Fruit fly (Drosophila melanogaster) whole organism, prepupa: ENCODE data around the gene Tim8.

Experiments
- CG31627 ChIP-seq: fragments of 200-800 bp; sonication (Bioruptor generic); optimal IDR thresholded peaks from 3 replicates; lab custom pipeline; 2016; ENCODE audit warnings: missing biosample characterization, missing genetic modification characterization
- CG4318 ChIP-seq: fragments of 200-800 bp; sonication (Bioruptor generic); optimal IDR thresholded peaks from 3 replicates; lab custom pipeline; 2017; ENCODE audit warnings: missing biosample characterization, mild to moderate bottlenecking, missing genetic modification characterization
- CG6792 ChIP-seq: fragments of 200-800 bp; sonication (Bioruptor generic); optimal IDR thresholded peaks from 3 replicates; lab custom pipeline; 2016; ENCODE audit warnings: missing biosample characterization, missing genetic modification characterization
- CG6854 ChIP-seq: fragments of 200-800 bp; sonication (Bioruptor generic); optimal IDR thresholded peaks from 2 replicates; lab custom pipeline; 2017; ENCODE audit warnings: missing biosample characterization, mild to moderate bottlenecking, missing genetic modification characterization
- Hr38 ChIP-seq: sonication (Bioruptor generic); optimal IDR thresholded peaks from 2 replicates; lab custom pipeline; 2016; ENCODE audit warnings: missing biosample characterization, missing genetic modification characterization
- OdsH ChIP-seq: fragments of 200-800 bp; sonication (Bioruptor generic); optimal IDR thresholded peaks from 3 replicates; lab custom pipeline; 2016; ENCODE audit warnings: missing biosample characterization, missing genetic modification characterization
- Smox ChIP-seq: fragments of 200-800 bp; sonication (Bioruptor generic); optimal IDR thresholded peaks from 3 replicates; lab custom pipeline; 2016; ENCODE audit warnings: missing biosample characterization, missing genetic modification characterization
- eg ChIP-seq: fragments of 200-800 bp; sonication (Bioruptor generic); IDR thresholded peaks from 3 replicates; pipeline ENCODE4 v1.3.6; 2022; ENCODE audit warnings: missing biosample characterization, missing genetic modification characterization
- esn ChIP-seq: fragments of 200-800 bp; sonication (Bioruptor generic); optimal IDR thresholded peaks from 2 replicates; lab custom pipeline; 2016; ENCODE audit warnings: missing biosample characterization, mild to moderate bottlenecking, missing genetic modification characterization, moderate library complexity
- svp ChIP-seq: fragments of 200-800 bp; sonication (Bioruptor generic); peaks from one replicate; lab custom pipeline; 2016; ENCODE audit warnings: missing biosample characterization, missing genetic modification characterization
- topi ChIP-seq: fragments of 200-800 bp; sonication (Bioruptor generic); optimal IDR thresholded peaks from 3 replicates; lab custom pipeline; 2016; ENCODE audit warnings: missing biosample characterization, missing genetic modification characterization

DNA sequence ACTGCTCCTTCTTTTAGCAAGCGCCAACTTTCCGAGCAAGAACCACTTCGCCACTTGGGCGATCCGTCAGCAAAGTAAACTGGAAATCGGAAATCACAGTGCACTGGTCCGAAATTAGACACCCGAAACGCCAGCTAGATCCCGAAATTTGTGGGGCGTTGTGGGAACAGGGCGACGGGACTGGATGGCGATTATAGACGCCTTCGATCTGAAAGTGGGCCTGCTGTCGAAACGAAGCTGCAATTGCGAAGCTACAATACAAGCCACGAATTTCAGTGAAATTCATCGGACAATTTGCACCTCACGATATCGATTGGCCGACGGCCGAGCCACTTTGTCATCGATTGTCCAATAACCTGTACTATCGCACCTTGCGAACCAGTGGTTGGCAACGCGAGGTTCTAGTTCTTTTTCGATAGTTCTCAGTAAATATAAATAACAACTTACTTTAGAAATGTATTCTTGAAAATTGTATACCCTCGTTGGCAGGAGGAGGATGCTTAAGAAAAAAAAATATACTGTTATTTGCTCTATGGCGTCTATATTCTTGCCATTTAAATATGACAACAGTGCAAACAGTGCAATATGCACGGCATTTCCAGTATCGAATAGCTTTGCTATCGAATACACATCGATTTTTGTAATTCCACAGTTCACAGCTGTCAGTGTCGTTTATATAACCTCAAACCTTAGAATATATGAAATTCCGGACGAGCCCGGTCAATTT lies at the start of gene Tim8, which contains the start of gene hop:
- TF ChIP-seq Hr38 (GFP tag; lab: Kevin White, UChicago) = no peak
- TF ChIP-seq CG31627 (GFP tag; lab: Kevin White, UChicago) = no peak
- TF ChIP-seq CG4318 (GFP tag; lab: Kevin White, UChicago) = no peak
- no peak for TF ChIP-seq svp
- TF ChIP-seq esn (GFP tag; lab: Kevin White, UChicago) = no peak
- TF ChIP-seq topi (GFP tag; lab: Kevin White, UChicago) = no peak
- no peak for TF ChIP-seq eg
- TF ChIP-seq OdsH (GFP tag; lab: Kevin White, UChicago) = no peak
- no peak for TF ChIP-seq CG6792 (GFP tag; lab: Kevin White, UChicago)
- TF ChIP-seq Smox = no peak
- TF ChIP-seq CG6854 = no peak
